Fruit fly (Drosophila melanogaster) whole organism, wandering third instar larva: ENCODE measurements around the gene CG17819.
A peak's percentile ranks its signal among the peaks of the same experiment; 100 is the strongest.

Experiments
- Abd-B ChIP-seq: fragments of >200 bp; optimal IDR thresholded peaks from 2 replicates; lab custom pipeline; 2017; ENCODE audit warnings: missing biosample characterization, missing genetic modification characterization
- CG32264 ChIP-seq: fragments of 200-800 bp; sonication (Bioruptor generic); optimal IDR thresholded peaks from 2 replicates; lab custom pipeline; 2016; ENCODE audit warnings: missing biosample characterization, missing genetic modification characterization
- CG9705 ChIP-seq: fragments of 200-800 bp; sonication (Bioruptor generic); optimal IDR thresholded peaks from 2 replicates; lab custom pipeline; 2018; ENCODE audit warnings: missing biosample characterization, mild to moderate bottlenecking, missing genetic modification characterization
- GATAd ChIP-seq: sonication (Bioruptor generic); optimal IDR thresholded peaks from 2 replicates; lab custom pipeline; 2016; ENCODE audit warnings: missing biosample characterization, missing genetic modification characterization
- HLH106 ChIP-seq: fragments of 200-800 bp; optimal IDR thresholded peaks from 3 replicates; lab custom pipeline; 2019; ENCODE audit warnings: missing biosample characterization, mild to moderate bottlenecking, missing genetic modification characterization, moderate library complexity
- Hnf4 ChIP-seq: fragments of 200-800 bp; sonication (Bioruptor generic); optimal IDR thresholded peaks from 2 replicates; lab custom pipeline; 2016; ENCODE audit warnings: missing biosample characterization, mild to moderate bottlenecking, missing genetic modification characterization
- Hr78 ChIP-seq: fragments of >200 bp; optimal IDR thresholded peaks from 2 replicates; lab custom pipeline; 2017; ENCODE audit warnings: missing biosample characterization, missing genetic modification characterization
- Hr83 ChIP-seq: fragments of 200-300 bp; sonication (Bioruptor generic); optimal IDR thresholded peaks from 2 replicates; lab custom pipeline; 2016; ENCODE audit warnings: missing biosample characterization, mild to moderate bottlenecking, missing genetic modification characterization, moderate library complexity; ENCODE audit not compliant: poor library complexity, severe bottlenecking
- Jra ChIP-seq: sonication (Bioruptor generic); optimal IDR thresholded peaks from 2 replicates; lab custom pipeline; 2016; ENCODE audit warnings: missing biosample characterization, missing genetic modification characterization
- Mio ChIP-seq: sonication (Bioruptor generic); optimal IDR thresholded peaks from 2 replicates; lab custom pipeline; 2016; ENCODE audit warnings: missing biosample characterization, missing genetic modification characterization
- Myc ChIP-seq: fragments of >200 bp; optimal IDR thresholded peaks from 2 replicates; lab custom pipeline; 2017
- N ChIP-seq: fragments of >200 bp; optimal IDR thresholded peaks from 2 replicates; lab custom pipeline; 2018; ENCODE audit warnings: missing biosample characterization, missing external identifiers, missing genetic modification characterization
- Rel ChIP-seq, 2 experiments: fragments of 200-800 bp; sonication (Bioruptor generic) in 1 of 2; optimal IDR thresholded peaks; 2 replicates in 1 of 2; 3 replicates in 1 of 2; lab custom pipeline; 2016 to 2019; ENCODE audit warnings: mild to moderate bottlenecking in 2 of 2, missing biosample characterization in 2 of 2, missing genetic modification characterization in 2 of 2, moderate library complexity in 1 of 2
- Sp1 ChIP-seq: fragments of 200-800 bp; sonication (Bioruptor generic); optimal IDR thresholded peaks from 3 replicates; lab custom pipeline; 2019; ENCODE audit warnings: missing biosample characterization, mild to moderate bottlenecking, missing genetic modification characterization, moderate library complexity
- Vsx2 ChIP-seq: fragments of 200-300, 225-300 bp; sonication (Bioruptor generic); optimal IDR thresholded peaks from 2 replicates; lab custom pipeline; 2018; ENCODE audit warnings: missing biosample characterization, missing genetic modification characterization; ENCODE audit not compliant: partially characterized antibody
- br ChIP-seq: fragments of 200-800 bp; sonication (Bioruptor generic); optimal IDR thresholded peaks from 2 replicates; lab custom pipeline; 2016; ENCODE audit warnings: missing biosample characterization, missing genetic modification characterization
- brk ChIP-seq: fragments of 200-800 bp; sonication (Bioruptor generic); optimal IDR thresholded peaks from 2 replicates; lab custom pipeline; 2016; ENCODE audit warnings: missing biosample characterization, mild to moderate bottlenecking, missing genetic modification characterization
- ey ChIP-seq: fragments of 200-800 bp; sonication (Bioruptor generic); optimal IDR thresholded peaks from 2 replicates; lab custom pipeline; 2016; ENCODE audit warnings: missing biosample characterization, missing genetic modification characterization
- foxo ChIP-seq, 2 experiments: fragments of 200-800 bp; sonication (Bioruptor generic); optimal IDR thresholded peaks; 2 replicates in 1 of 2; 3 replicates in 1 of 2; lab custom pipeline; 2016 to 2017; ENCODE audit warnings: missing biosample characterization in 2 of 2, missing genetic modification characterization in 2 of 2
- h ChIP-seq: fragments of 200-800 bp; sonication (Bioruptor generic); optimal IDR thresholded peaks from 3 replicates; lab custom pipeline; 2016; ENCODE audit warnings: missing biosample characterization, mild to moderate bottlenecking, missing genetic modification characterization
- jim ChIP-seq: fragments of 175-275, 200-325 bp; sonication (Bioruptor generic); optimal IDR thresholded peaks from 2 replicates; lab custom pipeline; 2016; ENCODE audit warnings: missing biosample characterization, mild to moderate bottlenecking, missing genetic modification characterization
- lola ChIP-seq: fragments of >200 bp; optimal IDR thresholded peaks from 2 replicates; lab custom pipeline; 2017; ENCODE audit warnings: missing biosample characterization, missing genetic modification characterization
- pan ChIP-seq: fragments of >200 bp; optimal IDR thresholded peaks from 2 replicates; lab custom pipeline; 2017
- psq ChIP-seq: fragments of 200-800 bp; sonication (Bioruptor generic); optimal IDR thresholded peaks from 3 replicates; lab custom pipeline; 2017; ENCODE audit warnings: missing biosample characterization, mild to moderate bottlenecking, missing genetic modification characterization, moderate library complexity
- rgr ChIP-seq: fragments of 200-800 bp; sonication (Bioruptor generic); optimal IDR thresholded peaks from 3 replicates; lab custom pipeline; 2016; ENCODE audit warnings: missing biosample characterization, mild to moderate bottlenecking, missing genetic modification characterization
- sage ChIP-seq: fragments of 200-800 bp; sonication (Bioruptor generic); optimal IDR thresholded peaks from 2 replicates; lab custom pipeline; 2016; ENCODE audit warnings: missing biosample characterization, mild to moderate bottlenecking, missing genetic modification characterization
- sv ChIP-seq: fragments of 200-800 bp; sonication (Bioruptor generic); optimal IDR thresholded peaks from 3 replicates; lab custom pipeline; 2016; ENCODE audit warnings: missing biosample characterization, missing genetic modification characterization
- tai ChIP-seq: sonication (Bioruptor generic); optimal IDR thresholded peaks from 2 replicates; lab custom pipeline; 2016; ENCODE audit warnings: missing biosample characterization, missing genetic modification characterization
- woc ChIP-seq: sonication (Bioruptor generic); optimal IDR thresholded peaks from 2 replicates; lab custom pipeline; 2016; ENCODE audit warnings: missing biosample characterization, mild to moderate bottlenecking, missing genetic modification characterization

The CG17819 gene

DNA sequence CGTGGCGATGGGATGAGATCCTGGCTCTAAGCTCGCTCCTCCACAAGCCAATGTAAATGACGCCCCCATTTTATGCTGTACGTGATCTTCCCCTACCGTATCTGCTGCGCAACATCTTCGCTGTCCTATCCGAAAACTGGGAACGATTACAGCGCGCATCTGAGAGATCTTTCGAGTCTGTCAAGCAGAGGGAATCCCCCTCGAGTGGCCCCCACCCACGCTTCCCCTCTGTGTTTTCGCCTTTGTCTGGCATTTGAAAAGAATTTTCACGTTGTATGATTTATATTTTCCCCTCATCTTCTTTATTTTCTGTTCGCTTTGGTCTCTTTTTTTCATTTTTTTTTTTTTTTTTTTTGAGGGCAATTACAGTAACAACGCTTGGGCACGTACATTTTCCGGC is 37.9 kb downstream of the CG17819 start:
- TF ChIP-seq Myc, result no peak
- no peak for TF ChIP-seq Rel (GFP tag; optimal IDR thresholded peaks at IDR 0.05; lab: Kevin White, UChicago)
- peak; percentile 92 for TF ChIP-seq Rel (tag; optimal IDR thresholded peaks at IDR 0.05; lab: Kevin White, UChicago)
- no peak for TF ChIP-seq ey (GFP tag; lab: Kevin White, UChicago)

- TF ChIP-seq h (GFP tag; lab: Kevin White, UChicago) (no peak), GATAd (GFP tag; lab: Kevin White, UChicago) (no peak), N (GFP tag; lab: Kevin White, UChicago) (no peak)
These were observed 38.8 kb downstream of the CG17819 start, which contains the start of gene Gr93d for dm6 chr3R:21846559-21846958. Gene Gr93d, minus strand, starts transcription at chr3R:21846659.

- no peak for TF ChIP-seq CG32264
- TF ChIP-seq Sp1 (GFP tag; lab: Kevin White, UChicago), result no peak
- no peak for TF ChIP-seq CG9705 (GFP tag; lab: Kevin White, UChicago)
- TF ChIP-seq Vsx2, result no peak
- no peak for TF ChIP-seq jim
- TF ChIP-seq foxo (GFP tag; optimal IDR thresholded peaks at IDR 0.05; lab: Kevin White, UChicago), result no peak
- TF ChIP-seq Hr83, result no peak
- TF ChIP-seq ey (GFP tag; lab: Kevin White, UChicago), result no peak
These were observed 40.2 kb downstream of the CG17819 start, which contains the start of gene Gr93c for dm6 chr3R:21845165-21845564. Gene Gr93c, minus strand, starts transcription at chr3R:21845265.

- TF ChIP-seq ey (GFP tag; lab: Kevin White, UChicago), result no peak
- TF ChIP-seq N (GFP tag; lab: Kevin White, UChicago), result no peak
- no peak for TF ChIP-seq Jra (GFP tag; lab: Kevin White, UChicago)
- no peak for TF ChIP-seq psq (GFP tag; lab: Kevin White, UChicago)
- TF ChIP-seq br (GFP tag; lab: Kevin White, UChicago), result no peak
- no peak for TF ChIP-seq sage
- TF ChIP-seq sv (GFP tag; lab: Kevin White, UChicago), result no peak
- TF ChIP-seq CG9705 (GFP tag; lab: Kevin White, UChicago), result no peak
- no peak for TF ChIP-seq jim
- TF ChIP-seq Hnf4, result no peak
- no peak for TF ChIP-seq Rel (GFP tag; optimal IDR thresholded peaks at IDR 0.05; lab: Kevin White, UChicago)
- no peak for TF ChIP-seq Rel (tag; optimal IDR thresholded peaks at IDR 0.05; lab: Kevin White, UChicago)
- no peak for TF ChIP-seq Abd-B (GFP tag; lab: Kevin White, UChicago)
- no peak for TF ChIP-seq tai (GFP tag; lab: Kevin White, UChicago)
- TF ChIP-seq foxo (GFP tag; optimal IDR thresholded peaks at IDR 0.05; lab: Kevin White, UChicago), result no peak
- TF ChIP-seq lola (GFP tag; lab: Kevin White, UChicago), result no peak
- no peak for TF ChIP-seq CG32264
These were observed 41.7 kb downstream of the CG17819 start, which contains the start of gene Gr93b for dm6 chr3R:21843665-21844064. Gene Gr93b, minus strand, starts transcription at chr3R:21843765.

dm6 chr3R:21841474-21842376 is 43.6 kb downstream of the CG17819 start:
- peak in 1 of 2 experiments; percentile 0 for TF ChIP-seq foxo (GFP tag; optimal IDR thresholded peaks at IDR 0.05; lab: Kevin White, UChicago)
- no peak for TF ChIP-seq psq (GFP tag; lab: Kevin White, UChicago)
- TF ChIP-seq, all 38 proteins: peak for 1

DNA sequence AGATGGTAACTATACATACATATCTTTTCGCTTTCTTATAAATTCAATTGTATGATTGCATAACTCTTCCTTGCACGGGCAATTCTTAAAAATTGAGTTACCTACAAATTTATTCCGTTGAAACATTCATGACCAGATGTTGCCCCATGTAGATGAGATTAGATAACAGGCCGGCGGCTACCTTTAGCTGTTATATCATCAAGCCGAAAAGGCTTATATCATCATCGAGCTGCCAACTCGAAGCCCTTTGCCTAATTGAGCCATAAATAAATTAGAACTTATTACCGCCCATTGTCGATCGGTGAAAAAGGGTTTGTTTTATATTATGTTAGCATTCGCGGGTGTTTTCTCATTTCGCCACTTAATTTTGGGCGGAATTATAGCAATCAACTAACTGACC is 44.9 kb downstream of the CG17819 start:
- no peak for TF ChIP-seq br (GFP tag; lab: Kevin White, UChicago)
- no peak for TF ChIP-seq Hr83
- no peak for TF ChIP-seq Hr78
- no peak for TF ChIP-seq CG9705 (GFP tag; lab: Kevin White, UChicago)
- TF ChIP-seq brk (GFP tag; lab: Kevin White, UChicago), result no peak
- no peak for TF ChIP-seq psq (GFP tag; lab: Kevin White, UChicago)
- TF ChIP-seq woc (GFP tag; lab: Kevin White, UChicago), result no peak
- no peak for TF ChIP-seq rgr
- no peak for TF ChIP-seq Mio (GFP tag; lab: Kevin White, UChicago)
- no peak for TF ChIP-seq sv (GFP tag; lab: Kevin White, UChicago)
- no peak for TF ChIP-seq HLH106
- no peak for TF ChIP-seq h (GFP tag; lab: Kevin White, UChicago)
- TF ChIP-seq pan (lab: Kevin White, UChicago), result no peak
- no peak for TF ChIP-seq Rel (GFP tag; optimal IDR thresholded peaks at IDR 0.05; lab: Kevin White, UChicago)
- no peak for TF ChIP-seq Rel (tag; optimal IDR thresholded peaks at IDR 0.05; lab: Kevin White, UChicago)
- TF ChIP-seq Hnf4, result no peak
